Fruit fly (Drosophila melanogaster) whole organism, pupa: ENCODE data around the gene ND-MNLL.

ENCODE experiments used
- CG10348 ChIP-seq: fragments of 200-800 bp; sonication (Bioruptor generic); IDR thresholded peaks from 2 replicates; pipeline ENCODE4 v1.3.6; 2022; ENCODE audit warnings: missing biosample characterization, missing genetic modification characterization
- CG13204 ChIP-seq: fragments of 200-800 bp; sonication (Bioruptor generic); optimal IDR thresholded peaks from 2 replicates; lab custom pipeline; 2018; ENCODE audit warnings: missing biosample characterization, mild to moderate bottlenecking, missing genetic modification characterization, moderate library complexity
- Pif1B ChIP-seq: fragments of 200-800 bp; sonication (Bioruptor generic); optimal IDR thresholded peaks from 3 replicates; lab custom pipeline; 2016; ENCODE audit warnings: missing biosample characterization, missing genetic modification characterization

- TF ChIP-seq Pif1B = no peak
- no peak for TF ChIP-seq CG13204 (GFP tag; lab: Kevin White, UChicago)
- no peak for TF ChIP-seq CG10348
Measured at dm6 chrX:7854144-7854543, 39.5 kb downstream of the ND-MNLL start, which contains the start of gene CG10920.
